Fruit fly (Drosophila melanogaster) whole organism, adult: Measurements from ENCODE around the gene APC4.

Experiments
- CG11617 ChIP-seq: fragments of 200-800 bp; sonication (Bioruptor generic); optimal IDR thresholded peaks from 2 replicates; lab custom pipeline; 2017; ENCODE audit warnings: mild to moderate bottlenecking, missing biosample characterization, missing genetic modification reagents, missing genetic modification characterization
- CG12768 ChIP-seq: fragments of 200-800 bp; sonication (Bioruptor generic); optimal IDR thresholded peaks from 2 replicates; lab custom pipeline; 2017; ENCODE audit warnings: missing biosample characterization, missing genetic modification characterization, mild to moderate bottlenecking, moderate library complexity, missing genetic modification reagents
- CG14711 ChIP-seq: fragments of 200-800 bp; sonication (Bioruptor generic); optimal IDR thresholded peaks from 2 replicates; lab custom pipeline; 2018; ENCODE audit warnings: missing biosample characterization, mild to moderate bottlenecking, missing genetic modification characterization, moderate library complexity
- CG1620 ChIP-seq: fragments of 200-800 bp; sonication (Bioruptor generic); optimal IDR thresholded peaks from 2 replicates; lab custom pipeline; 2016; ENCODE audit warnings: missing biosample characterization, missing genetic modification characterization
- CG33017 ChIP-seq: fragments of 200-800 bp; sonication (Bioruptor generic); optimal IDR thresholded peaks from 2 replicates; lab custom pipeline; 2018; ENCODE audit warnings: missing biosample characterization, mild to moderate bottlenecking, missing genetic modification characterization, moderate library complexity
- CG5204 ChIP-seq: fragments of 200-800 bp; sonication (Bioruptor generic); optimal IDR thresholded peaks from 2 replicates; lab custom pipeline; 2016; ENCODE audit warnings: missing biosample characterization, missing genetic modification characterization
- CG7045 ChIP-seq: fragments of 200-800 bp; sonication (Bioruptor generic); optimal IDR thresholded peaks from 2 replicates; lab custom pipeline; 2017; ENCODE audit warnings: missing biosample characterization, mild to moderate bottlenecking, missing genetic modification characterization
- CG7101 ChIP-seq: fragments of 200-800 bp; sonication (Bioruptor generic); optimal IDR thresholded peaks from 2 replicates; lab custom pipeline; 2018; ENCODE audit warnings: missing biosample characterization, mild to moderate bottlenecking, missing genetic modification characterization, moderate library complexity
- Clk ChIP-seq: fragments of 200-800 bp; sonication (Bioruptor generic); optimal IDR thresholded peaks from 2 replicates; lab custom pipeline; 2017; ENCODE audit warnings: missing biosample characterization, missing genetic modification characterization
- Crg-1 ChIP-seq: fragments of 200-800 bp; sonication (Bioruptor generic); optimal IDR thresholded peaks from 2 replicates; lab custom pipeline; 2016; ENCODE audit warnings: missing biosample characterization, missing genetic modification characterization
- Hr96 ChIP-seq: fragments of 200-800 bp; sonication (Bioruptor generic); optimal IDR thresholded peaks from 2 replicates; lab custom pipeline; 2016; ENCODE audit warnings: missing biosample characterization, missing genetic modification characterization
- Mnt ChIP-seq: fragments of 200-800 bp; sonication (Bioruptor generic); optimal IDR thresholded peaks from 2 replicates; lab custom pipeline; 2016; ENCODE audit warnings: missing biosample characterization, mild to moderate bottlenecking, missing genetic modification characterization
- bab1 ChIP-seq: fragments of 200-800 bp; sonication (Bioruptor generic); optimal IDR thresholded peaks from 3 replicates; lab custom pipeline; 2019; ENCODE audit warnings: missing biosample characterization, mild to moderate bottlenecking, missing genetic modification characterization, moderate library complexity
- cic ChIP-seq: fragments of 200-800 bp; sonication (Bioruptor generic); optimal IDR thresholded peaks from 2 replicates; lab custom pipeline; 2017; ENCODE audit warnings: missing biosample characterization, mild to moderate bottlenecking, missing genetic modification characterization, moderate library complexity
- cnc ChIP-seq, 2 experiments: fragments of >200 bp; optimal IDR thresholded peaks; 2 replicates each; lab custom pipeline; 2017
- kay ChIP-seq: fragments of 200-800 bp; sonication (Bioruptor generic); peaks from one replicate; lab custom pipeline; 2016; ENCODE audit warnings: missing biosample characterization, missing genetic modification characterization, borderline replicate concordance
- ovo ChIP-seq: fragments of 200-800 bp; sonication (Bioruptor generic); optimal IDR thresholded peaks from 2 replicates; lab custom pipeline; 2016; ENCODE audit warnings: missing biosample characterization, missing genetic modification characterization
- pad ChIP-seq: fragments of 200-800 bp; sonication (Bioruptor generic); optimal IDR thresholded peaks from 3 replicates; lab custom pipeline; 2017; ENCODE audit warnings: missing biosample characterization, missing genetic modification characterization, mild to moderate bottlenecking, moderate library complexity, missing genetic modification reagents
- tj ChIP-seq: fragments of 200-800 bp; sonication (Bioruptor generic); optimal IDR thresholded peaks from 3 replicates; lab custom pipeline; 2017; ENCODE audit warnings: missing biosample characterization, mild to moderate bottlenecking, missing genetic modification characterization, moderate library complexity
- toe ChIP-seq: fragments of 200-800 bp; sonication (Bioruptor generic); optimal IDR thresholded peaks from 2 replicates; lab custom pipeline; 2016; ENCODE audit warnings: missing biosample characterization, missing genetic modification characterization

The APC4 gene

dm6 chrX:9103308-9104185 is 20.8 kb downstream of the APC4 start, which contains the start of gene CG7766:
TSS of gene CG7766 (minus strand) at chrX:9103739.
- no peak for TF ChIP-seq ovo (GFP tag; lab: Kevin White, UChicago)
- TF ChIP-seq cic = peak; percentile 39
- TF ChIP-seq CG14711 (tag; lab: Kevin White, UChicago) = no peak
- TF ChIP-seq Mnt (GFP tag; lab: Kevin White, UChicago) = peak; percentile 71
- no peak for TF ChIP-seq CG7045 (GFP tag; lab: Kevin White, UChicago)
- no peak for TF ChIP-seq Hr96 (GFP tag; lab: Kevin White, UChicago)
- no peak for TF ChIP-seq CG5204 (GFP tag; lab: Kevin White, UChicago)
- TF ChIP-seq bab1 (GFP tag; lab: Kevin White, UChicago) = peak; percentile 12
- TF ChIP-seq CG7101 (tag; lab: Kevin White, UChicago) = no peak

- TF ChIP-seq Clk (GFP tag; lab: Kevin White, UChicago) (no peak), CG14711 (tag; lab: Kevin White, UChicago) (peak; percentile 27), CG5204 (GFP tag; lab: Kevin White, UChicago) (no peak), tj (GFP tag; lab: Kevin White, UChicago) (no peak), CG11617 (GFP tag; lab: Kevin White, UChicago) (peak; percentile 28), ovo (GFP tag; lab: Kevin White, UChicago) (no peak), bab1 (GFP tag; lab: Kevin White, UChicago) (peak; percentile 3), kay (GFP tag; lab: Kevin White, UChicago) (no peak), CG1620 (GFP tag; lab: Kevin White, UChicago) (peak; percentile 25), pad (GFP tag; lab: Kevin White, UChicago) (no peak), Mnt (GFP tag; lab: Kevin White, UChicago) (peak; percentile 23), CG7101 (tag; lab: Kevin White, UChicago) (no peak), toe (no peak)
These were observed 23.6 kb downstream of the APC4 start, which contains the start of gene Bx42 for dm6 chrX:9106212-9106774. TSS of gene Bx42 (minus strand) at chrX:9106604.

- TF ChIP-seq CG14711 (tag; lab: Kevin White, UChicago) = peak; percentile 0
- TF ChIP-seq bab1 (GFP tag; lab: Kevin White, UChicago) = peak; percentile 24
- no peak for TF ChIP-seq CG33017
- TF ChIP-seq tj (GFP tag; lab: Kevin White, UChicago) = peak; percentile 22
- peak; percentile 11 for TF ChIP-seq CG11617 (GFP tag; lab: Kevin White, UChicago)
- no peak for TF ChIP-seq CG1620 (GFP tag; lab: Kevin White, UChicago)
- TF ChIP-seq Crg-1 (GFP tag; lab: Kevin White, UChicago) = peak; percentile 25
- TF ChIP-seq Clk (GFP tag; lab: Kevin White, UChicago) = no peak
- no peak for TF ChIP-seq CG12768 (GFP tag; lab: Kevin White, UChicago)
- TF ChIP-seq pad (GFP tag; lab: Kevin White, UChicago) = peak; percentile 35
- TF ChIP-seq CG7101 (tag; lab: Kevin White, UChicago) = peak; percentile 49
- no peak for TF ChIP-seq Hr96 (GFP tag; lab: Kevin White, UChicago)
- TF ChIP-seq cnc (optimal IDR thresholded peaks at IDR 0.05; lab: Kevin White, UChicago) = no peak
- no peak for TF ChIP-seq ovo (GFP tag; lab: Kevin White, UChicago)
These were observed 24.1 kb downstream of the APC4 start, which contains the start of gene Arfrp1 for dm6 chrX:9106775-9107283. TSS of gene Arfrp1 (plus strand) at chrX:9107069.

- no peak for TF ChIP-seq Hr96 (GFP tag; lab: Kevin White, UChicago)
- peak; percentile 90 for TF ChIP-seq cic
- no peak for TF ChIP-seq CG1620 (GFP tag; lab: Kevin White, UChicago)
- no peak for TF ChIP-seq bab1 (GFP tag; lab: Kevin White, UChicago)
These were observed 25.7 kb downstream of the APC4 start, which contains the start of gene AP-1gamma for dm6 chrX:9108387-9108786. TSS of gene AP-1gamma (plus strand) at chrX:9108691.

dm6 chrX:9109072-9109844 is 26.5 kb downstream of the APC4 start:
- TF ChIP-seq CG11617 (GFP tag; lab: Kevin White, UChicago) (peak; percentile 1), toe (no peak), CG14711 (tag; lab: Kevin White, UChicago) (peak; percentile 27), pad (GFP tag; lab: Kevin White, UChicago) (peak; percentile 24), CG1620 (GFP tag; lab: Kevin White, UChicago) (peak; percentile 44), ovo (GFP tag; lab: Kevin White, UChicago) (peak; percentile 59), CG7045 (GFP tag; lab: Kevin White, UChicago) (peak; percentile 9), CG33017 (no peak), Clk (GFP tag; lab: Kevin White, UChicago) (no peak), Mnt (GFP tag; lab: Kevin White, UChicago) (peak; percentile 33), CG7101 (tag; lab: Kevin White, UChicago) (no peak), CG12768 (GFP tag; lab: Kevin White, UChicago) (no peak), bab1 (GFP tag; lab: Kevin White, UChicago) (no peak), tj (GFP tag; lab: Kevin White, UChicago) (peak; percentile 16), kay (GFP tag; lab: Kevin White, UChicago) (no peak), Hr96 (GFP tag; lab: Kevin White, UChicago) (no peak), CG5204 (GFP tag; lab: Kevin White, UChicago) (no peak), Crg-1 (GFP tag; lab: Kevin White, UChicago) (peak; percentile 21), cnc (optimal IDR thresholded peaks at IDR 0.05; lab: Kevin White, UChicago) (no peak), cic (no peak)
